Worm (Caenorhabditis elegans) whole organism, late embryonic: ENCODE results near the gene D1086.1.
"Not testable (repeated sequence)": the region's sequence is repeated elsewhere in the genome, so short reads cannot be mapped to it uniquely, and the experiment has no call there.

ENCODE experiments used
- C08G9.2 ChIP-seq: sonication (generic microtip); optimal IDR thresholded peaks from 2 replicates; lab custom pipeline; 2016; ENCODE audit warnings: mild to moderate bottlenecking, missing genetic modification characterization, moderate library complexity, missing compliant biosample characterization
- F13H6.1 ChIP-seq: sonication (generic microtip); optimal IDR thresholded peaks from 2 replicates; lab custom pipeline; 2016; ENCODE audit warnings: missing genetic modification characterization, missing compliant biosample characterization
- ahr-1 ChIP-seq: sonication (generic microtip); optimal IDR thresholded peaks from 2 replicates; lab custom pipeline; 2016; ENCODE audit warnings: missing genetic modification characterization, missing compliant biosample characterization
- ceh-14 ChIP-seq: sonication (generic microtip); optimal IDR thresholded peaks from 2 replicates; lab custom pipeline; 2016; ENCODE audit warnings: missing genotype, missing genetic modification characterization, missing compliant biosample characterization
- ceh-18 ChIP-seq: sonication (generic microtip); optimal IDR thresholded peaks from 2 replicates; lab custom pipeline; 2016; ENCODE audit warnings: missing genetic modification characterization, missing compliant biosample characterization
- ceh-2 ChIP-seq: sonication (generic microtip); optimal IDR thresholded peaks from 2 replicates; lab custom pipeline; 2016; ENCODE audit warnings: missing genotype, missing genetic modification characterization, missing compliant biosample characterization
- ceh-22 ChIP-seq: sonication (generic microtip); optimal IDR thresholded peaks from 2 replicates; lab custom pipeline; 2017; ENCODE audit warnings: missing biosample characterization, missing genetic modification characterization
- ceh-30 ChIP-seq: fragments of 150-350 bp; optimal IDR thresholded peaks from 2 replicates; lab custom pipeline; 2014; ENCODE audit warnings: missing biosample characterization, missing genetic modification characterization
- ceh-31 ChIP-seq: sonication (generic microtip); optimal IDR thresholded peaks from 2 replicates; lab custom pipeline; 2016; ENCODE audit warnings: missing genetic modification characterization, missing compliant biosample characterization
- ceh-34 ChIP-seq: sonication (generic microtip); optimal IDR thresholded peaks from 2 replicates; lab custom pipeline; 2016; ENCODE audit warnings: mild to moderate bottlenecking, missing genetic modification characterization, missing compliant biosample characterization
- ceh-6 ChIP-seq: fragments of 200-800 bp; sonication (Bioruptor generic); optimal IDR thresholded peaks from 2 replicates; lab custom pipeline; 2018; ENCODE audit warnings: mild to moderate bottlenecking, missing genetic modification characterization, missing compliant biosample characterization
- dmd-4 ChIP-seq: sonication (generic microtip); optimal IDR thresholded peaks from 2 replicates; lab custom pipeline; 2016; ENCODE audit warnings: borderline replicate concordance, missing genetic modification characterization, missing compliant biosample characterization
- dve-1 ChIP-seq: sonication (generic microtip); optimal IDR thresholded peaks from 2 replicates; lab custom pipeline; 2017; ENCODE audit warnings: antibody characterized with exemption, mild to moderate bottlenecking, missing genetic modification characterization, missing compliant biosample characterization
- elt-2 ChIP-seq: sonication (generic microtip); optimal IDR thresholded peaks from 2 replicates; lab custom pipeline; 2016; ENCODE audit warnings: missing genetic modification reagents, missing genetic modification characterization, missing compliant biosample characterization
- ets-4 ChIP-seq: sonication (generic microtip); optimal IDR thresholded peaks from 2 replicates; lab custom pipeline; 2016; ENCODE audit warnings: missing genetic modification characterization, missing compliant biosample characterization
- fax-1 ChIP-seq: sonication (generic microtip); optimal IDR thresholded peaks from 2 replicates; lab custom pipeline; 2016; ENCODE audit warnings: missing genotype, missing genetic modification characterization, missing compliant biosample characterization
- fkh-6 ChIP-seq: sonication (generic microtip); optimal IDR thresholded peaks from 2 replicates; lab custom pipeline; 2016; ENCODE audit warnings: missing genetic modification characterization, missing compliant biosample characterization
- gmeb-2 ChIP-seq: sonication (generic microtip); optimal IDR thresholded peaks from 2 replicates; lab custom pipeline; 2016; ENCODE audit warnings: missing genetic modification characterization, inconsistent platforms, missing compliant biosample characterization
- hlh-13 ChIP-seq: fragments of 200-800 bp; sonication (Bioruptor generic); optimal IDR thresholded peaks from 2 replicates; lab custom pipeline; 2018; ENCODE audit warnings: mild to moderate bottlenecking, missing genetic modification characterization, missing compliant biosample characterization
- hlh-30 ChIP-seq: sonication (generic microtip); optimal IDR thresholded peaks from 2 replicates; lab custom pipeline; 2017; ENCODE audit warnings: antibody characterized with exemption, missing genetic modification characterization, missing compliant biosample characterization; ENCODE audit not compliant: insufficient read depth
- hlh-6 ChIP-seq: sonication (generic microtip); optimal IDR thresholded peaks from 2 replicates; lab custom pipeline; 2016; ENCODE audit warnings: missing genotype, missing genetic modification characterization, missing compliant biosample characterization
- hlh-8 ChIP-seq: sonication (generic microtip); optimal IDR thresholded peaks from 2 replicates; lab custom pipeline; 2016; ENCODE audit warnings: missing genotype, missing genetic modification characterization, missing compliant biosample characterization
- lim-6 ChIP-seq: sonication (generic microtip); optimal IDR thresholded peaks from 2 replicates; lab custom pipeline; 2016; ENCODE audit warnings: missing genetic modification characterization, missing compliant biosample characterization
- mec-3 ChIP-seq: sonication (generic microtip); optimal IDR thresholded peaks from 2 replicates; lab custom pipeline; 2016; ENCODE audit warnings: borderline replicate concordance, missing genetic modification characterization, missing compliant biosample characterization
- nfya-1 ChIP-seq: sonication (generic microtip); optimal IDR thresholded peaks from 2 replicates; lab custom pipeline; 2017; ENCODE audit warnings: missing genetic modification characterization, mild to moderate bottlenecking, missing compliant biosample characterization, antibody characterized with exemption, moderate library complexity
- pag-3 ChIP-seq: sonication (generic microtip); optimal IDR thresholded peaks from 2 replicates; lab custom pipeline; 2016; ENCODE audit warnings: missing compliant biosample characterization, missing genetic modification characterization, borderline replicate concordance
- pqm-1 ChIP-seq: sonication (generic microtip); optimal IDR thresholded peaks from 2 replicates; lab custom pipeline; 2016; ENCODE audit warnings: missing genetic modification characterization, missing compliant biosample characterization
- ref-2 ChIP-seq: sonication (generic microtip); optimal IDR thresholded peaks from 2 replicates; lab custom pipeline; 2016; ENCODE audit warnings: missing genetic modification characterization, missing compliant biosample characterization
- rnt-1 ChIP-seq: sonication (generic microtip); optimal IDR thresholded peaks from 2 replicates; lab custom pipeline; 2016; ENCODE audit warnings: missing genetic modification characterization, missing compliant biosample characterization
- sdc-2 ChIP-seq: sonication (generic microtip); optimal IDR thresholded peaks from 2 replicates; lab custom pipeline; 2016; ENCODE audit warnings: missing genotype, missing genetic modification characterization, missing compliant biosample characterization
- sox-2 ChIP-seq: fragments of 200-800 bp; sonication (Bioruptor generic); IDR thresholded peaks from 2 replicates; pipeline ENCODE4 v1.3.6; 2022; ENCODE audit warnings: missing genetic modification reagents, missing genetic modification characterization, missing compliant biosample characterization
- tbx-2 ChIP-seq: sonication (generic microtip); optimal IDR thresholded peaks from 2 replicates; lab custom pipeline; 2016; ENCODE audit warnings: missing genetic modification characterization, missing compliant biosample characterization
- tbx-7 ChIP-seq: sonication (generic microtip); optimal IDR thresholded peaks from 2 replicates; lab custom pipeline; 2016; ENCODE audit warnings: missing genotype, missing genetic modification characterization, missing compliant biosample characterization
- unc-3 ChIP-seq, 2 experiments: fragments of 200-800 bp in 1 of 2; sonication (Bioruptor generic) in 1 of 2; sonication (generic microtip) in 1 of 2; conservative IDR thresholded peaks in 1 of 2; optimal IDR thresholded peaks in 1 of 2; 2 replicates each; pipeline versions ENCODE4 v1.3.6 to Lab custom; 2016 to 2022; ENCODE audit warnings: missing compliant biosample characterization in 2 of 2, missing genetic modification characterization in 2 of 2, missing genetic modification reagents in 1 of 2
- unc-42 ChIP-seq: sonication (generic microtip); optimal IDR thresholded peaks from 2 replicates; lab custom pipeline; 2016; ENCODE audit warnings: missing genotype, missing genetic modification characterization, missing compliant biosample characterization
- unc-55 ChIP-seq: sonication (generic microtip); optimal IDR thresholded peaks from 2 replicates; lab custom pipeline; 2017; ENCODE audit warnings: missing biosample characterization, missing genetic modification reagents, missing genetic modification characterization
- zip-5 ChIP-seq: sonication (generic microtip); optimal IDR thresholded peaks from 2 replicates; lab custom pipeline; 2016; ENCODE audit warnings: missing genetic modification characterization, missing compliant biosample characterization
- ztf-16 ChIP-seq: sonication (generic microtip); optimal IDR thresholded peaks from 2 replicates; lab custom pipeline; 2017; ENCODE audit warnings: missing genetic modification characterization, missing compliant biosample characterization

The D1086.1 gene

ce11 chrV:14098519-14098918, at the start of gene D1086.1, which contains the start of gene D1086.2:
Gene D1086.1, plus strand, starts transcription at chrV:14098858.
Gene D1086.2, minus strand, starts transcription at chrV:14098668.
- TF ChIP-seq hlh-13 (no peak), ceh-30 (tag; lab: Kevin White, UChicago) (no peak), ceh-6 (no peak), F13H6.1 (tag; lab: Kevin White, UChicago) (no peak), ceh-18 (tag; lab: Kevin White, UChicago) (no peak), ceh-2 (no peak), ahr-1 (tag; lab: Kevin White, UChicago) (no peak), dmd-4 (tag; lab: Kevin White, UChicago) (no peak), mec-3 (no peak), fax-1 (tag; lab: Kevin White, UChicago) (no peak), sdc-2 (tag; lab: Kevin White, UChicago) (no peak), unc-42 (no peak), fkh-6 (no peak), gmeb-2 (tag; lab: Kevin White, UChicago) (no peak), pag-3 (no peak), ceh-34 (tag; lab: Kevin White, UChicago) (no peak), pqm-1 (tag; lab: Kevin White, UChicago) (no peak)
- TF ChIP-seq, all 69 proteins: peak for 0

DNA sequence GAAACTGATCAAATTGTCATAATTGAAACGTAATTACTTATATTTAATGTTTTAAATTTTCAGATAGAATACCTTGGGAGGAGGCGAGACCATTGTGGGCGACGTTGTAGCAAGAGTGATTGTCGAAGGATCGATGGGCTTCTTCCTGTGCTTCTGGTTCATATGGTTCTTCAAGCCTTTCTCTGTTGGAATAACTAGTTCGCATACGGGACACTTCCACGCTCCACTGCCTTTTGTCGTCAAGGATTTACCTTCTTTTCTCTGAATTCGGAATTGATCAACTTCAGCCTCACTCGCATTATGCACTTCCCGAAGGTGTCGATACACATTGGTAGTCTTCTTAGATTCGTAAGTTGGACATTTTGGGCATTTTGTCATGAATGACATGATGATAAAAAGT, 49.4 kb upstream of the D1086.1 start, which contains the start of gene F58D12.1:
F58D12.1 (plus strand) TSS at position 301 of the 400 bp plus-strand sequence.
- not testable (repeated sequence) for TF ChIP-seq ahr-1 (tag; lab: Kevin White, UChicago); sox-2 (GFP tag; lab: Robert Waterston, UW); ceh-22 (tag; lab: Kevin White, UChicago)

DNA sequence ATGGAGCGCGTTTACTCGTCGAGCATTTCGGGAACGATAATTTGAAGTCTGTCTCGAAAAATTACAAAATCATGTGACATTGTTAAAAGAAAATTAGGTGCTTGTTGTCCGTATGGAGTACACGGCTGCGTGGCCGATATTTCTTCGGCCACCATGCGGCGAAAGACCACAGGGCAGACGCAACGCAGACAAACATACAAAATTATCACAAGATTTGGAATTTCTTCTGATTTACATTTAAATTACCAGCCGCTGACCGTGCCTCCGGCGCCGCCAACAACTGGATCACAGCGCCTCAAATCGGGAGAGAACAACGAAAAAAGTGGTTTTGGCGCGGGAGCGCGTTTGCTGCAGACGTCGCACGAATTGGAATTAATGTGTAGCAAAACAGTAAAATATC, 43.6 kb upstream of the D1086.1 start:
- TF ChIP-seq fax-1 (tag; lab: Kevin White, UChicago) (peak; percentile 54), unc-3 (GFP tag; conservative IDR thresholded peaks at IDR 0.05; lab: Robert Waterston, UW) (0 out of 2 replicates have a peak, but pooled peaks have one; percentile 40), dve-1 (tag; lab: Kevin White, UChicago) (peak; percentile 9), ref-2 (tag; lab: Kevin White, UChicago) (peak; percentile 91), lim-6 (tag; lab: Kevin White, UChicago) (peak; percentile 35), elt-2 (tag; lab: Kevin White, UChicago) (peak; percentile 58), ets-4 (tag; lab: Kevin White, UChicago) (peak; percentile 97), mec-3 (peak; percentile 83), sdc-2 (tag; lab: Kevin White, UChicago) (peak; percentile 66), rnt-1 (tag; lab: Kevin White, UChicago) (peak; percentile 84), ceh-18 (tag; lab: Kevin White, UChicago) (peak; percentile 76), fkh-6 (peak; percentile 50), hlh-6 (peak; percentile 62), pqm-1 (tag; lab: Kevin White, UChicago) (peak; percentile 44), unc-55 (GFP tag; lab: Kevin White, UChicago) (peak; percentile 39), hlh-8 (peak; percentile 85), unc-42 (peak; percentile 66), dmd-4 (tag; lab: Kevin White, UChicago) (peak; percentile 43), zip-5 (tag; lab: Kevin White, UChicago) (peak; percentile 75), C08G9.2 (peak; percentile 99), tbx-7 (peak; percentile 91), ceh-2 (peak; percentile 92), F13H6.1 (tag; lab: Kevin White, UChicago) (peak; percentile 53), ceh-34 (tag; lab: Kevin White, UChicago) (peak; percentile 3), ztf-16 (tag; lab: Kevin White, UChicago) (peak; percentile 16), ceh-31 (tag; lab: Kevin White, UChicago) (peak; percentile 92), nfya-1 (peak; percentile 37), ceh-14 (tag; lab: Kevin White, UChicago) (peak; percentile 65), tbx-2 (peak; percentile 91), hlh-30 (tag; lab: Kevin White, UChicago) (peak; percentile 90)
- TF ChIP-seq unc-3 (tag; optimal IDR thresholded peaks at IDR 0.05; lab: Kevin White, UChicago): not testable (repeated sequence)
